Worm (Caenorhabditis elegans): ENCODE measurements around the gene mec-18.

Gene mec-18

DNA sequence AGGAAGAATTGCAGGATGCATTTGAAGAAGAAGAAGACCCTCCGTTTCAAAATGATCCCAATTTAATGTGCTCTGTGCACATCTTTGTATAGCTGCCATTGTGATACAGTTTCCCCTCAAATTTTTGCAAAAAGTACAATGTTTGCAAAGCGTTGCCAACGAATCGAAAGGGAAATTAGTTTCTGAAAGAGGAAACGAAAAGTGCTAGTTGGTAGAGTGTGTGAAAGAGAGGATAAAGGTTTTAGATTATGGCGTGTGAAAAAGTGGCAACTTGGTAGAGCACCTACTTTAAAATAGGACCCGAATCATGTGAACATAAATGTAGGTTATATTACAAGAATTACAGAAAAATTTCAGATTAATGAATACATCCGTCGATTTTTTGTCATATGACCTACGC, 37.7 kb upstream of the mec-18 start, which contains the start of gene C52B9.8:
C52B9.8 (minus strand) TSS at position 101 of the 400 bp plus-strand sequence.
- TF ChIP-seq ets-4 (GFP tag; optimal IDR thresholded peaks at IDR 0.05) (no peak), nfyb-1 (GFP tag; IDR thresholded peaks at IDR 0.05) (no peak), zfh-2 (GFP tag; conservative IDR thresholded peaks at IDR 0.05) (no peak), atf-7 (tag; optimal IDR thresholded peaks at IDR 0.05) (no peak), lin-54 (GFP tag; optimal IDR thresholded peaks at IDR 0.05) (no peak), F57A8.1 (GFP tag; optimal IDR thresholded peaks at IDR 0.05) (no peak), xnd-1 (tag; optimal IDR thresholded peaks at IDR 0.05) (no peak), lag-1 (GFP tag; IDR thresholded peaks at IDR 0.05) (no peak), ama-1 (optimal IDR thresholded peaks at IDR 0.05) (no peak), ama-1 (GFP tag; optimal IDR thresholded peaks at IDR 0.05) (no peak), Y53F4B.3 (GFP tag; IDR thresholded peaks at IDR 0.05) (no peak)

DNA sequence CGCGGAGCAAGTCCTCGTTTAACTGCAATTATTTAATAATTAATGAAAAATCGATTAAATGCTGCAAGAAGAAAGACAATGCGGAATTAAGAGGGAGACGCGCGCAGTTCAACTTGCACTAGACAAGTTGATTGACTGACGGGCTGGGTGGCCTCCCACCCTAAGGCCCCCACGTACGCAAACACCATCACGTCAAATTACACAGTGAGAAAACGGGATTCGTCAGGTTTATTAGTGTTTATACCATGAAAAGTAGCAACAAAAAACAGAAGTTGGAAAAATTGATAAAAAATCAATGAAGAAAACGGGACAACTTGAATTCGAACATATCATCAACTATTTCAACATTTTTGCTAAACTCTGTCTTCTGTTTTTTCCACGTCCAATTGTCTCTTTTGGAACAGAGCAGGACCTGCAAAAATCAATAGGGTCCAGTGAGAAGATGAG, 33.6 kb upstream of the mec-18 start:
- no peak for TF ChIP-seq ceh-58 (GFP tag; IDR thresholded peaks at IDR 0.05)
- peak; percentile 39 for TF ChIP-seq attf-5 (GFP tag; optimal IDR thresholded peaks at IDR 0.05)
- TF ChIP-seq lir-1 (GFP tag; conservative IDR thresholded peaks at IDR 0.05) = no peak
- no peak for TF ChIP-seq F52B5.7 (tag; optimal IDR thresholded peaks at IDR 0.05)
- TF ChIP-seq let-607 (tag; optimal IDR thresholded peaks at IDR 0.05) = peak; percentile 11 to 20
- TF ChIP-seq sptf-2 (GFP tag; optimal IDR thresholded peaks at IDR 0.05) = no peak
- no peak for TF ChIP-seq mes-4 (tag; optimal IDR thresholded peaks at IDR 0.05)
- TF ChIP-seq cebp-1 (GFP tag; IDR thresholded peaks at IDR 0.05) = no peak
- no peak for TF ChIP-seq cebp-1 (tag; optimal IDR thresholded peaks at IDR 0.05)
- TF ChIP-seq nhr-80 (tag; optimal IDR thresholded peaks at IDR 0.05) = peak; percentile 81
- TF ChIP-seq lsl-1 (GFP tag; optimal IDR thresholded peaks at IDR 0.05) = no peak

DNA sequence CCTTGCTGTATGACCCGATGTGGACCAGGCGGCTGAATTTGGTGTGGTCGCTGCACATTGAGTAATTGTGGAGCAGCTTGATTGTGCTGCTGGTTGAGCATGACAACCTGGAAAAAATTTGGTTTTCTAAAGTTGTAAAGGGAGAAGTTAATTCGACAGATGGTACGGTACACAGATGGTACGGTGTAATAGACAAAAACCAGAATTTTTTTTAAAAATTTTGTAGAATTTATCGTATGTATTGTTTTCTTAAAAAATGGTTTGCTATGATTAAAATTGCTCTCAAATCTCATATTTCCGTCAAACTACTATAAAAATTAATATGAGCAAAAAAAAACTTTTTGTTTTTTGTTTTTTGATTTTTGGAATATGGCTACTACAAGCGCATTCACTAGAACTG, 32.8 kb upstream of the mec-18 start, which contains the start of gene pqn-15:
pqn-15 (minus strand) TSS at position 101 of the 400 bp plus-strand sequence.
- no peak for TF ChIP-seq ztf-3 (GFP tag; optimal IDR thresholded peaks at IDR 0.05)
- no peak for TF ChIP-seq lsl-1 (GFP tag; optimal IDR thresholded peaks at IDR 0.05)
- TF ChIP-seq B0019.2 (GFP tag; conservative IDR thresholded peaks at IDR 0.05) = no peak
- TF ChIP-seq F22D6.2 (tag; optimal IDR thresholded peaks at IDR 0.05) = no peak
- TF ChIP-seq ztf-6 (GFP tag; IDR thresholded peaks at IDR 0.05) = no peak
- no peak for TF ChIP-seq let-526 (GFP tag; IDR thresholded peaks at IDR 0.05)
- no peak for TF ChIP-seq mxl-1 (tag; optimal IDR thresholded peaks at IDR 0.05)

DNA sequence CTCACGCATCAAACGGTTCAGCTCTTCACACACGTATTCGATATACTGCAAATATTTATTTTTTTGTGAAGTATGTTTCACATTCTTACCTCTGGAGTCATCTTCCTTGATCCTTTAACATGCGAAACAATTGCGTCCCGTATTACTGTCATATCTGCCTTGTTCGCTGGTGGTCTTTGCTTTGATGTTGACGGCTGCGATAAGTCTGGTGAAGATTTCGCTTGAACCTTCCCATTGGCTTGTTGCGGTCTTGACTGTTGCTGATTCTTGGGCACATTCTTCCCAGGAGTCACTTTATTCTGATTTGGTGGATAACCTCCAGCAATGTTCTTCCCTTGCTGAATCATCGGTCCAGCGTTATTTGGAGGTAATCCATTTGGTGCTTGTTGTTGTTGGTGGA, 29.2 kb upstream of the mec-18 start:
- TF ChIP-seq rec-8 (tag; optimal IDR thresholded peaks at IDR 0.05) = no peak
- TF ChIP-seq F37B4.10 (GFP tag; IDR thresholded peaks at IDR 0.05) = no peak
- TF ChIP-seq zim-3 (tag; optimal IDR thresholded peaks at IDR 0.05) = no peak
- TF ChIP-seq ceh-27 (GFP tag; optimal IDR thresholded peaks at IDR 0.05) = no peak
- TF ChIP-seq Y53F4B.3 (GFP tag; IDR thresholded peaks at IDR 0.05) = no peak

DNA sequence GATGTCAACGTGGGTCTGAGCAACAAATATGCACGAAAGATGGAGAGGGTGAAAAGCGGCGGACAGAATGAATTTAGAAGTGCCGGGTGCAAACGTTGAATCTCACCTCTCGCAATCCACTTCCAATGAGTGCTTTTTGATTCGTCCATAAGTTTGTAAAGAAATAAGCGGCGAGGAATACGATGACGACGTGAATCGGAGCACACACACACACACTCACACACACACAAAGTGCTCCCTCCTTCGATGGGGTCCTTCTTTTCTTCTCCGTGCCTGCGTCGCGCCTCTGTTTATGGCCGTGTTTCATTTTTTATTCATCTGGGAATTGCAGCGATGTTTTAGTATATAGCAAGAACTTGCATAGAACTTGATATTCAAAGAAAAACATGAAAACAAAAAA, 23.4 kb upstream of the mec-18 start, which contains the start of gene paf-2:
paf-2 (minus strand) TSS at position 290 of the 400 bp plus-strand sequence.
- TF ChIP-seq ceh-27 (GFP tag; optimal IDR thresholded peaks at IDR 0.05) (peak; percentile 40), him-1 (tag; optimal IDR thresholded peaks at IDR 0.05) (no peak)
